Worm (Caenorhabditis elegans) whole organism, late embryonic: ENCODE results near the gene mca-3.

Source experiments
- F13H6.1 ChIP-seq: sonication (generic microtip); optimal IDR thresholded peaks from 2 replicates; lab custom pipeline; 2016; ENCODE audit warnings: missing genetic modification characterization, missing compliant biosample characterization
- K02D7.2 ChIP-seq: sonication (generic microtip); optimal IDR thresholded peaks from 2 replicates; lab custom pipeline; 2017; ENCODE audit warnings: mild to moderate bottlenecking, missing genetic modification characterization, missing compliant biosample characterization
- K09A11.1 ChIP-seq: sonication (generic microtip); optimal IDR thresholded peaks from 2 replicates; lab custom pipeline; 2017; ENCODE audit warnings: antibody characterized with exemption, mild to moderate bottlenecking, missing genetic modification characterization, missing compliant biosample characterization; ENCODE audit not compliant: insufficient read depth
- T23F11.4 ChIP-seq: fragments of 200-800 bp; sonication (Bioruptor generic); optimal IDR thresholded peaks from 2 replicates; lab custom pipeline; 2018; ENCODE audit warnings: mild to moderate bottlenecking, missing genetic modification characterization, missing compliant biosample characterization
- ceh-14 ChIP-seq: sonication (generic microtip); optimal IDR thresholded peaks from 2 replicates; lab custom pipeline; 2016; ENCODE audit warnings: missing genotype, missing genetic modification characterization, missing compliant biosample characterization
- ceh-19 ChIP-seq: fragments of 200-800 bp; sonication (Bioruptor generic); optimal IDR thresholded peaks from 2 replicates; lab custom pipeline; 2018; ENCODE audit warnings: mild to moderate bottlenecking, missing genetic modification characterization, missing compliant biosample characterization
- ceh-2 ChIP-seq: sonication (generic microtip); optimal IDR thresholded peaks from 2 replicates; lab custom pipeline; 2016; ENCODE audit warnings: missing genotype, missing genetic modification characterization, missing compliant biosample characterization
- ceh-31 ChIP-seq: sonication (generic microtip); optimal IDR thresholded peaks from 2 replicates; lab custom pipeline; 2016; ENCODE audit warnings: missing genetic modification characterization, missing compliant biosample characterization
- ceh-34 ChIP-seq: sonication (generic microtip); optimal IDR thresholded peaks from 2 replicates; lab custom pipeline; 2016; ENCODE audit warnings: mild to moderate bottlenecking, missing genetic modification characterization, missing compliant biosample characterization
- ceh-6 ChIP-seq: fragments of 200-800 bp; sonication (Bioruptor generic); optimal IDR thresholded peaks from 2 replicates; lab custom pipeline; 2018; ENCODE audit warnings: mild to moderate bottlenecking, missing genetic modification characterization, missing compliant biosample characterization
- che-1 ChIP-seq: sonication (generic microtip); optimal IDR thresholded peaks from 2 replicates; lab custom pipeline; 2016; ENCODE audit warnings: mild to moderate bottlenecking, missing genetic modification characterization, missing compliant biosample characterization
- elt-4 ChIP-seq: sonication (generic microtip); optimal IDR thresholded peaks from 2 replicates; lab custom pipeline; 2016; ENCODE audit warnings: missing genetic modification characterization, missing compliant biosample characterization
- eyg-1 ChIP-seq: sonication (generic microtip); optimal IDR thresholded peaks from 2 replicates; lab custom pipeline; 2016; ENCODE audit warnings: missing genotype, missing genetic modification characterization, missing compliant biosample characterization
- fax-1 ChIP-seq: sonication (generic microtip); optimal IDR thresholded peaks from 2 replicates; lab custom pipeline; 2016; ENCODE audit warnings: missing genotype, missing genetic modification characterization, missing compliant biosample characterization
- fkh-6 ChIP-seq: sonication (generic microtip); optimal IDR thresholded peaks from 2 replicates; lab custom pipeline; 2016; ENCODE audit warnings: missing genetic modification characterization, missing compliant biosample characterization
- hlh-15 ChIP-seq: sonication (generic microtip); optimal IDR thresholded peaks from 2 replicates; lab custom pipeline; 2016; ENCODE audit warnings: missing genetic modification characterization, missing compliant biosample characterization
- hlh-8 ChIP-seq: sonication (generic microtip); optimal IDR thresholded peaks from 2 replicates; lab custom pipeline; 2016; ENCODE audit warnings: missing genotype, missing genetic modification characterization, missing compliant biosample characterization
- madf-2 ChIP-seq: sonication (generic microtip); optimal IDR thresholded peaks from 2 replicates; lab custom pipeline; 2017; ENCODE audit warnings: missing genetic modification characterization, missing compliant biosample characterization
- odd-2 ChIP-seq: sonication (generic microtip); optimal IDR thresholded peaks from 2 replicates; lab custom pipeline; 2017; ENCODE audit warnings: antibody characterized with exemption, mild to moderate bottlenecking, missing genetic modification characterization, missing compliant biosample characterization
- pax-1 ChIP-seq: fragments of 150-350 bp; optimal IDR thresholded peaks from 2 replicates; lab custom pipeline; 2014; ENCODE audit warnings: missing biosample characterization, missing genetic modification characterization
- pha-4 ChIP-seq: fragments of 150-350 bp; optimal IDR thresholded peaks from 2 replicates; lab custom pipeline; 2018; ENCODE audit warnings: missing biosample characterization, missing genetic modification reagents, missing genetic modification characterization
- pqm-1 ChIP-seq: sonication (generic microtip); optimal IDR thresholded peaks from 2 replicates; lab custom pipeline; 2016; ENCODE audit warnings: missing genetic modification characterization, missing compliant biosample characterization
- pros-1 ChIP-seq: fragments of 150-350 bp; optimal IDR thresholded peaks from 2 replicates; lab custom pipeline; 2014; ENCODE audit warnings: missing biosample characterization, missing genetic modification reagents, missing genetic modification characterization
- ref-2 ChIP-seq: sonication (generic microtip); optimal IDR thresholded peaks from 2 replicates; lab custom pipeline; 2016; ENCODE audit warnings: missing genetic modification characterization, missing compliant biosample characterization
- rnt-1 ChIP-seq: sonication (generic microtip); optimal IDR thresholded peaks from 2 replicates; lab custom pipeline; 2016; ENCODE audit warnings: missing genetic modification characterization, missing compliant biosample characterization
- sdc-2 ChIP-seq: sonication (generic microtip); optimal IDR thresholded peaks from 2 replicates; lab custom pipeline; 2016; ENCODE audit warnings: missing genotype, missing genetic modification characterization, missing compliant biosample characterization
- sox-2 ChIP-seq: fragments of 200-800 bp; sonication (Bioruptor generic); IDR thresholded peaks from 2 replicates; pipeline ENCODE4 v1.3.6; 2022; ENCODE audit warnings: missing genetic modification reagents, missing genetic modification characterization, missing compliant biosample characterization
- syd-9 ChIP-seq: sonication (generic microtip); optimal IDR thresholded peaks from 2 replicates; lab custom pipeline; 2016; ENCODE audit warnings: mild to moderate bottlenecking, missing genetic modification characterization, moderate library complexity, missing compliant biosample characterization
- tbx-2 ChIP-seq: sonication (generic microtip); optimal IDR thresholded peaks from 2 replicates; lab custom pipeline; 2016; ENCODE audit warnings: missing genetic modification characterization, missing compliant biosample characterization
- unc-3 ChIP-seq, 2 experiments: fragments of 200-800 bp in 1 of 2; sonication (Bioruptor generic) in 1 of 2; sonication (generic microtip) in 1 of 2; conservative IDR thresholded peaks in 1 of 2; optimal IDR thresholded peaks in 1 of 2; 2 replicates each; pipeline versions ENCODE4 v1.3.6 to Lab custom; 2016 to 2022; ENCODE audit warnings: missing compliant biosample characterization in 2 of 2, missing genetic modification characterization in 2 of 2, missing genetic modification reagents in 1 of 2
- unc-42 ChIP-seq: sonication (generic microtip); optimal IDR thresholded peaks from 2 replicates; lab custom pipeline; 2016; ENCODE audit warnings: missing genotype, missing genetic modification characterization, missing compliant biosample characterization
- unc-55 ChIP-seq: sonication (generic microtip); optimal IDR thresholded peaks from 2 replicates; lab custom pipeline; 2017; ENCODE audit warnings: missing biosample characterization, missing genetic modification reagents, missing genetic modification characterization
- unc-86 ChIP-seq: sonication (generic microtip); optimal IDR thresholded peaks from 2 replicates; lab custom pipeline; 2016; ENCODE audit warnings: missing genetic modification characterization, missing compliant biosample characterization
- ztf-16 ChIP-seq: sonication (generic microtip); optimal IDR thresholded peaks from 2 replicates; lab custom pipeline; 2017; ENCODE audit warnings: missing genetic modification characterization, missing compliant biosample characterization

The mca-3 gene

DNA sequence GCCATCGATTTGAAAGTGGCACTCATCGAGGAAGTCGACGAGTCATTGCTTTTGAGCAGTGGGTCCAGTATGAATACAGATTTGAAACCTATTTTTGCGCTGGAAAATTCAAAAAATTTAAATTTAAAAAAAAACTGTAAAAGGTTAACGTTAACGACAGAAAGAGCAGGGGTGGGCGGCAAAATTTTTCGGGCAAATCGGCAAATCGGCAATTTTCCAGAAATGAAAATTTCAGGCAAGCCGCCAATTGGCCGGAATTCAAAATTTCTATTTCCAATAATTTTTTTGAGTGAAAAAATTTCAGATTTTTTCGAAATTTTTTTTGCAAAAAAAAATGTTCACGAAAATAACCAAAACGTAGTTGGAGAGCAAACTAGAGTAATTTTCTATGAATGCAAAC, 46.1 kb downstream of the mca-3 start, which contains the start of gene Y67D8C.9:
Y67D8C.9 (minus strand) TSS at position 101 of the 400 bp plus-strand sequence.
- TF ChIP-seq pros-1 (no peak), unc-42 (tag; lab: Kevin White, UChicago) (no peak), ceh-31 (no peak)

DNA sequence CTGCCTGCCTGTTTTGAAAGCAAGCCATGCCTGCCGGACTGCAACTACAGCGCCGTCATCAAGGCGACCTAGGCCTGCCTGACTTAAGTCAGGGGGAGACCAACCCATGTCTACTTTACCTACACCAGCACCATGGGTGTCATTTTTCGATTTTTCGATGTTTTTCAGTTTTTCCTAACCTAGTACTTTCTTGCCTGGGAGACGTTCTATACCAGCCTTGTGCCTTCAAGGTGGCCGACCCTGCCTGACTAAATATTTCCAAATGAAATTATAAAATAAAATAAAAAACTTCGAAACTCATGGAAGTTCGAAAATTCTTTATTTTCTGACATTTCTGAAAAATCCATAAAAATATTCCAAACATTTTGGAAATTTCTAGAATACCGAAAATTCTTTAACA, 56.1 kb downstream of the mca-3 start:
- TF ChIP-seq K09A11.1 (tag; lab: Kevin White, UChicago) (no peak), pha-4 (tag; lab: Kevin White, UChicago) (no peak), ceh-6 (GFP tag; lab: Kevin White, UChicago) (no peak)

- TF ChIP-seq K02D7.2 (tag; lab: Kevin White, UChicago) (no peak), odd-2 (tag; lab: Kevin White, UChicago) (no peak), ceh-14 (tag; lab: Kevin White, UChicago) (no peak), pqm-1 (tag; lab: Kevin White, UChicago) (no peak), fax-1 (tag; lab: Kevin White, UChicago) (no peak), ceh-31 (no peak), hlh-8 (tag; lab: Kevin White, UChicago) (no peak), F13H6.1 (tag; lab: Kevin White, UChicago) (no peak), ztf-16 (tag; lab: Kevin White, UChicago) (no peak), pha-4 (tag; lab: Kevin White, UChicago) (no peak), elt-4 (tag; lab: Kevin White, UChicago) (no peak), unc-55 (GFP tag; lab: Kevin White, UChicago) (no peak), madf-2 (tag; lab: Kevin White, UChicago) (no peak), ceh-34 (no peak), ceh-2 (tag; lab: Kevin White, UChicago) (no peak), pros-1 (no peak), pax-1 (tag; lab: Kevin White, UChicago) (no peak), unc-86 (tag; lab: Kevin White, UChicago) (no peak), hlh-15 (tag; lab: Kevin White, UChicago) (no peak), T23F11.4 (GFP tag; lab: Kevin White, UChicago) (no peak)
- TF ChIP-seq, all 69 proteins: peak for 0
These were observed 56.7 kb downstream of the mca-3 start, which contains the start of gene Y67D8C.22 for ce11 chrIV:3076207-3076606. Gene Y67D8C.22 (minus strand): TSS chrIV:3076307.

DNA sequence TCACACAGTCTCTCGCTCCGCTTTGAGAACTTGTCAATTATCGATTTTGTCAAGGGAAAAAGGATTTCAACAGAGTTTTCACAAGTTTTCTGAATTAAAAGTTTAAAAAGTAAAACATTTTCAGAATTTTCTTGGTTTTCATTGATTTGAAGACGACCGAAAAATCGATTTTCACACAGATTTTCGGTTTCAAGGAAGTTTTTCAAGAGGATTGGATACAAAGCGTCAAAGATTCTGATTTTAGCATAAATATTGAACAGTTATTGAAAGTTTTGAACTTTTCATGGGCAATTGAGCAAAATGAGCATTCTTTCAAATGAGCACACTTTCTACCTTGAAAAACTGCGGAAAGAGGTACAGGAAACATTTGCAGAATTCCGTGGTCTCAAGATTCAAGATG, 61.0 kb downstream of the mca-3 start, which contains the start of gene Y67D8C.2:
Y67D8C.2 (plus strand) TSS at position 301 of the 400 bp plus-strand sequence.
- TF ChIP-seq elt-4 (tag; lab: Kevin White, UChicago) (no peak), fkh-6 (no peak), eyg-1 (no peak), che-1 (tag; lab: Kevin White, UChicago) (no peak), sdc-2 (tag; lab: Kevin White, UChicago) (no peak), ref-2 (no peak), unc-55 (GFP tag; lab: Kevin White, UChicago) (no peak), rnt-1 (no peak), sox-2 (GFP tag; lab: Robert Waterston, UW) (no peak), syd-9 (tag; lab: Kevin White, UChicago) (no peak), unc-3 (GFP tag; conservative IDR thresholded peaks at IDR 0.05; lab: Robert Waterston, UW) (no peak), unc-3 (tag; optimal IDR thresholded peaks at IDR 0.05; lab: Kevin White, UChicago) (no peak)

DNA sequence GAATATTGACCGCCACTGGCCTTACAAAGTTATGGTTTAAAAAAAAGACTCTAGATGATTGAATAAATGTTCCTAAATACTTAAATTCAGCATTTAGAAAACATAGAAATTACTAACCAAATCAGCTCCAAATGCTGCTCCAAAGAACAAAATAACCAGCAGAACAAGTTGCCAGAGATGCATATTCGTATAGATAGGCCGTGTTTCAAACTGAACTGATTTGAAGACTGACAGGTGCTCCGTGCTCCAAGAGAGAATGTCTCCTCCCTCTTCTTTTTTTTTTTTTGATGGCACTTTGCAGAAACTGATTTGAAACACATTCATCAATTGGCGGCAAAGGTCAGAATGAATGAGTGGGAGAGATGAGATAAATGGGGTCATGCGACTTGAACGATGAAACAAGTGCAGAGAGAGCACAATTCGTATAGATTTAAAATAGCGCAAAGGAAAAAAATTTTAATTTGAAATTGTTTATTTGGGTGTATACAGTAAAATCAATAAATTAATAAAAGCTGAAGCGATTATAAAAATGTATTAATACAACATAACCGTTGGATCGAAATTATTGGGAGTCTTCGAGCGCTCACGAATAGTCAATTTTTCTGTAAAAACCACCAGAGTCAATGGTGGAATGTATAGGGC, 63.2 kb downstream of the mca-3 start, which contains the start of gene cpg-9:
cpg-9 (minus strand) TSS at position 592 of the 642 bp plus-strand sequence.
- TF ChIP-seq tbx-2 (tag; lab: Kevin White, UChicago): no peak
- TF ChIP-seq ceh-2 (tag; lab: Kevin White, UChicago): no peak
- TF ChIP-seq ceh-19: no peak
- TF ChIP-seq pros-1: no peak
- no peak for TF ChIP-seq odd-2 (tag; lab: Kevin White, UChicago)
- no peak for TF ChIP-seq unc-3 (GFP tag; conservative IDR thresholded peaks at IDR 0.05; lab: Robert Waterston, UW)
- TF ChIP-seq unc-3 (tag; optimal IDR thresholded peaks at IDR 0.05; lab: Kevin White, UChicago): no peak
